Fruit fly (Drosophila melanogaster): Measurements from ENCODE around the gene mRpL21.
A peak's percentile ranks its signal among the peaks of the same experiment; 100 is the strongest.

The mRpL21 gene

DNA sequence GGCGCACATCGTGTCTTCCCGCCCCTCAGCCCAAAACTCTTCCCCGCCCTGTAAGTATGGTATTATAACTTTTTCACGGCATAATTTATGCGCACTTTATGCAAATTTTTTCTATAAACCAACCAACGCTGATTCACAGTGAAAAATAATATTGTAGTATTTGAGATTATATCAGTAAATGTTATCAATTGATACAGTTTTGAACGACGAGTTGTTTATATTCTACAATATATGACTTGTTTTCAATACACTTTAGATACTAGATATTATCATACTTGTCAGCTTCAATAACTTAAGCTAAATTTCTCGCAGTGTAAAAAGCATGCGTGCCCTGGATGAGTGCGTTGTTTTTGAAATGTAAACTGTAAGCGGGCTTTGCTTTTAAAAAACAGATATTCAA lies 38.5 kb downstream of the mRpL21 start (continued):
- no peak for TF ChIP-seq CG8359 (GFP tag; optimal IDR thresholded peaks at IDR 0.05; ENCODE audit: borderline replicate concordance)
- TF ChIP-seq CG6654 (GFP tag; optimal IDR thresholded peaks at IDR 0.05) = no peak
- peak; percentile 55; the same call in 1 of the 2 replicates for TF ChIP-seq sob (GFP tag; IDR thresholded peaks at IDR 0.05)
- no peak for TF ChIP-seq CG1647 (GFP tag; optimal IDR thresholded peaks at IDR 0.05)
- peak; percentile 20 for TF ChIP-seq lilli (GFP tag; optimal IDR thresholded peaks at IDR 0.05)
- no peak for TF ChIP-seq jigr1 (GFP tag; IDR thresholded peaks at IDR 0.05)
- no peak for TF ChIP-seq CG14860 (GFP tag; IDR thresholded peaks at IDR 0.05; ENCODE audit: partially characterized antibody)
- peak; percentile 20 for TF ChIP-seq BtbVII (GFP tag; optimal IDR thresholded peaks at IDR 0.05)
- TF ChIP-seq Side (GFP tag; optimal IDR thresholded peaks at IDR 0.05) = no peak
- peak; percentile 21 for TF ChIP-seq sd (tag; optimal IDR thresholded peaks at IDR 0.05)
- TF ChIP-seq CG5180 (GFP tag; optimal IDR thresholded peaks at IDR 0.05) = peak; percentile 24
- no peak for TF ChIP-seq lov (optimal IDR thresholded peaks at IDR 0.05)
- TF ChIP-seq lov (GFP tag; IDR thresholded peaks at IDR 0.05) = no peak
- no peak for TF ChIP-seq Lim3 (GFP tag; IDR thresholded peaks at IDR 0.05)
- TF ChIP-seq sc (optimal IDR thresholded peaks at IDR 0.05) = no peak
- no peak for TF ChIP-seq sc (GFP tag; optimal IDR thresholded peaks at IDR 0.05)
- no peak for TF ChIP-seq CG15479 (GFP tag; optimal IDR thresholded peaks at IDR 0.05)
- peak; percentile 15 for TF ChIP-seq CG12104 (GFP tag; optimal IDR thresholded peaks at IDR 0.05)
- TF ChIP-seq salm (tag; optimal IDR thresholded peaks at IDR 0.05) = no peak
- no peak for TF ChIP-seq CG14965 (GFP tag; optimal IDR thresholded peaks at IDR 0.05; ENCODE audit: borderline replicate concordance)
- peak; percentile 36; the same call in 1 of the 2 replicates for TF ChIP-seq CG32772 (GFP tag; IDR thresholded peaks at IDR 0.05)
- TF ChIP-seq CG16779 (GFP tag; IDR thresholded peaks at IDR 0.05) = no peak
- TF ChIP-seq sens (GFP tag) = peak; percentile 17
- peak in 1 of 2 experiments; percentile 4 for TF ChIP-seq chif (GFP tag; optimal IDR thresholded peaks at IDR 0.05)
- no peak for TF ChIP-seq CG6791 (GFP tag; IDR thresholded peaks at IDR 0.05; ENCODE audit: partially characterized antibody)
- peak; percentile 34 for TF ChIP-seq Oli (tag; optimal IDR thresholded peaks at IDR 0.05)
- TF ChIP-seq Lhr (GFP tag; optimal IDR thresholded peaks at IDR 0.05) = no peak
- no peak; the same call in 2 of the 3 replicates for TF ChIP-seq B-H1 (GFP tag; IDR thresholded peaks at IDR 0.05)
- peak; percentile 51 for TF ChIP-seq ranshi (GFP tag; IDR thresholded peaks at IDR 0.05)
- no peak for TF ChIP-seq CG7271 (tag; optimal IDR thresholded peaks at IDR 0.05)
- peak; percentile 17 for TF ChIP-seq MTF-1 (GFP tag; optimal IDR thresholded peaks at IDR 0.05; ENCODE audit: borderline replicate concordance)
- TF ChIP-seq Mrtf (GFP tag; IDR thresholded peaks at IDR 0.05) = no peak
- no peak for TF ChIP-seq CG8290 (GFP tag; optimal IDR thresholded peaks at IDR 0.05)
- TF ChIP-seq CG8290 (tag; optimal IDR thresholded peaks at IDR 0.05) = peak in 1 of 2 experiments; percentile 39
- no peak for TF ChIP-seq luna (GFP tag; optimal IDR thresholded peaks at IDR 0.05)
- TF ChIP-seq CG7928 (GFP tag; optimal IDR thresholded peaks at IDR 0.05) = no peak
- TF ChIP-seq CG31441 (GFP tag; IDR thresholded peaks at IDR 0.05) = peak; percentile 68
- TF ChIP-seq Dll (GFP tag; IDR thresholded peaks at IDR 0.05; ENCODE audit: partially characterized antibody) = no peak
- no peak for TF ChIP-seq BEAF-32 (GFP tag; optimal IDR thresholded peaks at IDR 0.05)
- TF ChIP-seq CG1529 (GFP tag; optimal IDR thresholded peaks at IDR 0.05) = no peak
- no peak for TF ChIP-seq maf-S (GFP tag; optimal IDR thresholded peaks at IDR 0.05)
- no peak for TF ChIP-seq corto (GFP tag; optimal IDR thresholded peaks at IDR 0.05)
- TF ChIP-seq CG2129 (GFP tag; IDR thresholded peaks at IDR 0.05; ENCODE audit: partially characterized antibody) = no peak
- TF ChIP-seq z (GFP tag; IDR thresholded peaks at IDR 0.05) = no peak
- TF ChIP-seq CG11247 (GFP tag; IDR thresholded peaks at IDR 0.05) = no peak
- TF ChIP-seq CG12942 (GFP tag; optimal IDR thresholded peaks at IDR 0.05) = no peak
- peak; percentile 51 for TF ChIP-seq CG8924 (tag; optimal IDR thresholded peaks at IDR 0.05)
- TF ChIP-seq CG31224 (GFP tag; IDR thresholded peaks at IDR 0.05) = peak; percentile 22; the same call in 1 of the 2 replicates
- TF ChIP-seq zfh2 (GFP tag; optimal IDR thresholded peaks at IDR 0.05) = no peak
- TF ChIP-seq odd (GFP tag; optimal IDR thresholded peaks at IDR 0.05) = no peak
- TF ChIP-seq nerfin-1 (tag; optimal IDR thresholded peaks at IDR 0.05) = peak; percentile 10
- peak; percentile 48 for TF ChIP-seq CG7556 (GFP tag; optimal IDR thresholded peaks at IDR 0.05)
